Worm (Caenorhabditis elegans) whole organism, young adult: ENCODE data around the gene F59E12.9.

ENCODE experiments used
- ama-1 ChIP-seq, 3 experiments: fragments of 150-350 bp in 1 of 3; sonication (generic microtip) in 2 of 3; optimal IDR thresholded peaks; 2 replicates each; lab custom pipeline; 2014 to 2018; ENCODE audit warnings: missing biosample characterization in 2 of 3, missing genetic modification characterization in 2 of 3, missing genetic modification reagents in 2 of 3
- hrde-1 ChIP-seq: sonication (generic microtip); optimal IDR thresholded peaks from 2 replicates; lab custom pipeline; 2016; ENCODE audit warnings: missing genetic modification characterization, mild to moderate bottlenecking, missing compliant biosample characterization, moderate library complexity, missing genotype, missing genetic modification reagents, borderline replicate concordance

DNA sequence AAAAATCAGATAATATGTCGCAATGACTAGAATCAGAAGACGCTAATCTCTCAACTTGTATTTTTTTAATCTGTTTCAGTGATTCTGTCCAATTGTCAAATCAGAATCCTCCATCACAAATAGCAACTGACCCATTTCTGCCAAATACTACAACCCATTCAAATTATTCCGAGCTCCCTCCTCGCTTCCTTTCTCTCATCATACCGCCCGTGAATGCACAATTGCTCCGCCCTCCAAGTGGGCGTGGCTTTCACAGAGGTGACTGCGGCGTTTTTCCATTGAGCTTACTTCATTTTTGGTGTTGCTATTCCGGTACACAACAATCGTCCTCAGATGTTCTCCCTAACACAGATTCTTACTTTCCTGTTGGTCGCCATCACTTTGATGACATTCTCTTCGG, 33.9 kb upstream of the F59E12.9 start, which contains the start of gene flp-27:
- TF ChIP-seq hrde-1 (tag; lab: Kevin White, UChicago): no peak
- TF ChIP-seq ama-1 (optimal IDR thresholded peaks at IDR 0.05; lab: Kevin White, UChicago): no peak
- no peak for TF ChIP-seq ama-1 (GFP tag; optimal IDR thresholded peaks at IDR 0.05; lab: Kevin White, UChicago)
